Fruit fly (Drosophila melanogaster) whole organism, prepupa: ENCODE results near the gene alpha-Man-Ia.

Experiments used
- CG10631 ChIP-seq: fragments of 200-800 bp; sonication (Bioruptor generic); optimal IDR thresholded peaks from 2 replicates; lab custom pipeline; 2016; ENCODE audit warnings: missing biosample characterization, missing genetic modification characterization
- CG11294 ChIP-seq: fragments of 200-800 bp; sonication (Bioruptor generic); IDR thresholded peaks from 2 replicates; pipeline ENCODE4 v1.3.6; 2022; ENCODE audit warnings: missing biosample characterization, missing genetic modification characterization
- CG11762 ChIP-seq: fragments of 200-800 bp; sonication (Bioruptor generic); optimal IDR thresholded peaks from 3 replicates; lab custom pipeline; 2016; ENCODE audit warnings: missing biosample characterization, missing genetic modification characterization; ENCODE audit not compliant: insufficient read depth
- CG11902 ChIP-seq: fragments of 200-800 bp; sonication (Bioruptor generic); optimal IDR thresholded peaks from 3 replicates; lab custom pipeline; 2016; ENCODE audit warnings: missing biosample characterization, missing genetic modification characterization
- CG15336 ChIP-seq: fragments of 200-800 bp; sonication (Bioruptor generic); IDR thresholded peaks from 2 replicates; pipeline ENCODE4 v1.3.6; 2022; ENCODE audit warnings: missing biosample characterization, missing genetic modification characterization
- CG16779 ChIP-seq: fragments of 200-800 bp; sonication (Bioruptor generic); optimal IDR thresholded peaks from 3 replicates; lab custom pipeline; 2017; ENCODE audit warnings: missing biosample characterization, mild to moderate bottlenecking, missing genetic modification characterization
- CG3032 ChIP-seq: fragments of 200-800 bp; optimal IDR thresholded peaks from 2 replicates; lab custom pipeline; 2019; ENCODE audit warnings: missing biosample characterization, mild to moderate bottlenecking, missing genetic modification characterization, moderate library complexity
- CG32006 ChIP-seq: fragments of 200-800 bp; sonication (Bioruptor generic); optimal IDR thresholded peaks from 3 replicates; lab custom pipeline; 2017; ENCODE audit warnings: missing biosample characterization, mild to moderate bottlenecking, missing genetic modification characterization
- CG3919 ChIP-seq: fragments of 200-800 bp; sonication (Bioruptor generic); optimal IDR thresholded peaks from 3 replicates; lab custom pipeline; 2016; ENCODE audit warnings: missing biosample characterization, missing genetic modification characterization
- CG6276 ChIP-seq: fragments of 200-800 bp; sonication (Bioruptor generic); optimal IDR thresholded peaks from 2 replicates; lab custom pipeline; 2017; ENCODE audit warnings: missing biosample characterization, mild to moderate bottlenecking, missing genetic modification characterization
- CG6792 ChIP-seq: fragments of 200-800 bp; sonication (Bioruptor generic); optimal IDR thresholded peaks from 3 replicates; lab custom pipeline; 2016; ENCODE audit warnings: missing biosample characterization, missing genetic modification characterization
- CG6854 ChIP-seq: fragments of 200-800 bp; sonication (Bioruptor generic); optimal IDR thresholded peaks from 2 replicates; lab custom pipeline; 2017; ENCODE audit warnings: missing biosample characterization, mild to moderate bottlenecking, missing genetic modification characterization
- CG7368 ChIP-seq: fragments of 200-800 bp; sonication (Bioruptor generic); optimal IDR thresholded peaks from 3 replicates; lab custom pipeline; 2016; ENCODE audit warnings: missing biosample characterization, missing genetic modification characterization
- CG8119 ChIP-seq: fragments of 200-800 bp; sonication (Bioruptor generic); IDR thresholded peaks from 3 replicates; pipeline ENCODE4 v1.3.6; 2022; ENCODE audit warnings: missing biosample characterization, missing genetic modification characterization
- CG8319 ChIP-seq: fragments of 200-800 bp; sonication (Bioruptor generic); optimal IDR thresholded peaks from 3 replicates; lab custom pipeline; 2016; ENCODE audit warnings: missing biosample characterization, missing genetic modification characterization
- Eip75B ChIP-seq: fragments of 200-800 bp; sonication (Bioruptor generic); optimal IDR thresholded peaks from 3 replicates; lab custom pipeline; 2016; ENCODE audit warnings: missing biosample characterization, missing genetic modification characterization
- Eip78C ChIP-seq: fragments of 200-800 bp; sonication (Bioruptor generic); peaks from one replicate; lab custom pipeline; 2016; ENCODE audit warnings: missing biosample characterization, missing genetic modification characterization
- Ets21C ChIP-seq: fragments of 200-800 bp; sonication (Bioruptor generic); optimal IDR thresholded peaks from 3 replicates; lab custom pipeline; 2016; ENCODE audit warnings: missing biosample characterization, missing genetic modification characterization
- Ets96B ChIP-seq: fragments of 200-800 bp; optimal IDR thresholded peaks from 2 replicates; lab custom pipeline; 2019; ENCODE audit warnings: missing biosample characterization, mild to moderate bottlenecking, missing genetic modification characterization, moderate library complexity
- Gug ChIP-seq: fragments of 200-800 bp; sonication (Bioruptor generic); IDR thresholded peaks from 2 replicates; pipeline ENCODE4 v1.3.6; 2022; ENCODE audit warnings: missing biosample characterization, missing genetic modification characterization
- Hr38 ChIP-seq: sonication (Bioruptor generic); optimal IDR thresholded peaks from 2 replicates; lab custom pipeline; 2016; ENCODE audit warnings: missing biosample characterization, missing genetic modification characterization
- Hr39 ChIP-seq: fragments of 200-800 bp; sonication (Bioruptor generic); optimal IDR thresholded peaks from 2 replicates; lab custom pipeline; 2016; ENCODE audit warnings: missing biosample characterization, missing genetic modification characterization
- Hr4 ChIP-seq: fragments of 200-800 bp; sonication (Bioruptor generic); optimal IDR thresholded peaks from 3 replicates; lab custom pipeline; 2016; ENCODE audit warnings: missing biosample characterization, missing genetic modification characterization
- Lpt ChIP-seq: fragments of 200-800 bp; sonication (Bioruptor generic); optimal IDR thresholded peaks from 3 replicates; lab custom pipeline; 2016; ENCODE audit warnings: missing biosample characterization, missing genetic modification characterization
- OdsH ChIP-seq: fragments of 200-800 bp; sonication (Bioruptor generic); optimal IDR thresholded peaks from 3 replicates; lab custom pipeline; 2016; ENCODE audit warnings: missing biosample characterization, missing genetic modification characterization
- Smox ChIP-seq: fragments of 200-800 bp; sonication (Bioruptor generic); optimal IDR thresholded peaks from 3 replicates; lab custom pipeline; 2016; ENCODE audit warnings: missing biosample characterization, missing genetic modification characterization
- Sox14 ChIP-seq: fragments of 200-800 bp; sonication (Bioruptor generic); optimal IDR thresholded peaks from 3 replicates; lab custom pipeline; 2016; ENCODE audit warnings: missing biosample characterization, missing genetic modification characterization
- Sox15 ChIP-seq: fragments of 200-800 bp; sonication (Bioruptor generic); optimal IDR thresholded peaks from 3 replicates; lab custom pipeline; 2016; ENCODE audit warnings: missing biosample characterization, missing genetic modification characterization
- achi ChIP-seq: fragments of 200-800 bp; sonication (Bioruptor generic); optimal IDR thresholded peaks from 3 replicates; lab custom pipeline; 2016; ENCODE audit warnings: missing biosample characterization, missing genetic modification characterization
- cyc ChIP-seq: fragments of 200-800 bp; sonication (Bioruptor generic); optimal IDR thresholded peaks from 3 replicates; lab custom pipeline; 2016; ENCODE audit warnings: missing biosample characterization, missing genetic modification characterization
- dac ChIP-seq: fragments of 200-800 bp; sonication (Bioruptor generic); optimal IDR thresholded peaks from 2 replicates; lab custom pipeline; 2017; ENCODE audit warnings: missing biosample characterization, mild to moderate bottlenecking, missing genetic modification characterization
- dsx ChIP-seq: fragments of 200-800 bp; optimal IDR thresholded peaks from 3 replicates; lab custom pipeline; 2019; ENCODE audit warnings: missing biosample characterization, mild to moderate bottlenecking, missing genetic modification characterization, moderate library complexity; ENCODE audit not compliant: poor library complexity, severe bottlenecking
- fd59A ChIP-seq: fragments of 200-800 bp; sonication (Bioruptor generic); optimal IDR thresholded peaks from 2 replicates; lab custom pipeline; 2017; ENCODE audit warnings: missing biosample characterization, mild to moderate bottlenecking, missing genetic modification characterization, missing genetic modification reagents
- fkh ChIP-seq: fragments of 200-800 bp; sonication (Bioruptor generic); optimal IDR thresholded peaks from 3 replicates; lab custom pipeline; 2017; ENCODE audit warnings: missing biosample characterization, mild to moderate bottlenecking, missing genetic modification characterization, moderate library complexity
- lz ChIP-seq: fragments of 200-800 bp; sonication (Bioruptor generic); optimal IDR thresholded peaks from 3 replicates; lab custom pipeline; 2016; ENCODE audit warnings: missing biosample characterization, missing genetic modification characterization
- pdm3 ChIP-seq: fragments of 200-800 bp; sonication (Bioruptor generic); optimal IDR thresholded peaks from 3 replicates; lab custom pipeline; 2016; ENCODE audit warnings: missing biosample characterization, missing genetic modification characterization
- salr ChIP-seq, 2 experiments: fragments of 200-800 bp; sonication (Bioruptor generic); optimal IDR thresholded peaks; 3 replicates each; lab custom pipeline; 2016 to 2018; ENCODE audit warnings: missing biosample characterization in 2 of 2, missing genetic modification characterization in 2 of 2, mild to moderate bottlenecking in 1 of 2
- spab ChIP-seq: fragments of 200-800 bp; sonication (Bioruptor generic); optimal IDR thresholded peaks from 2 replicates; lab custom pipeline; 2017; ENCODE audit warnings: missing biosample characterization, mild to moderate bottlenecking, missing genetic modification characterization, missing genetic modification reagents
- ss ChIP-seq, 2 experiments: fragments of 200-800 bp; sonication (Bioruptor generic); optimal IDR thresholded peaks; 2 replicates in 1 of 2; 3 replicates in 1 of 2; lab custom pipeline; 2017 to 2018; ENCODE audit warnings: mild to moderate bottlenecking in 2 of 2, missing biosample characterization in 2 of 2, missing genetic modification characterization in 2 of 2, moderate library complexity in 1 of 2
- topi ChIP-seq: fragments of 200-800 bp; sonication (Bioruptor generic); optimal IDR thresholded peaks from 3 replicates; lab custom pipeline; 2016; ENCODE audit warnings: missing biosample characterization, missing genetic modification characterization

Gene alpha-Man-Ia

DNA sequence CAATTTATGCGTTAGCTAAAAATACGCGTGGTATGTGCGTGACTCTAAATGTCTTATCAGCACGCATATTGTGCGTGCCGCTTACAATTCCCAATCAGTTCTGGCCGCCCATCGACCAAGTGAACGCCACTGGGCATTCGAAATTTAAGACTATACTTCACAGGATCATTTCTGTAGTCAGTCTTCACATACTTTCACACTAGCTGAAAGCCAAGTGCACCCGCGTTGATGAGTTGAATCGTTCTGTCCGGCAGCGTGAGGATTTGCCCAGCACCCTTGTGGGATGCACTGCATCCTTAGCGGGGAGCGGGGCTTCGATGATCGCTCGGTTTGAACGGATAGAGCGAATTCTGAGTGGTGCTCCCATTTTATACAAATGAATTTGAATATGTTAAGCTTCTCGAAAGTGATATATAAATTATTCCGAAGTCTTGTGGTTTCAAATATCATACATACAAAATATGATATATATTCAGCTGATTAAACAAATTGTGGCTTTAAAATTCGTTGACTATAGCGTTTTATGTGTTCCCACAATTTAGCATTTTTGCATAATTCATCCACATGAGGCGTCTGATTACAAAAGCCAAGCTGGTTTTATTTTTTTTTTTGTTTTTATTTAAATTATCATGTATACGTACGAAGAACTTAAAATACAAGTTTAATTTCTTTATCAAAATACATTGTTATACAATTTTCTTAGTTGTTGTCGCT, 22.4 kb upstream of the alpha-Man-Ia start:
- TF ChIP-seq Eip78C (GFP tag; lab: Kevin White, UChicago) = peak; percentile 35
- TF ChIP-seq CG3032 (tag; lab: Kevin White, UChicago) = no peak

DNA sequence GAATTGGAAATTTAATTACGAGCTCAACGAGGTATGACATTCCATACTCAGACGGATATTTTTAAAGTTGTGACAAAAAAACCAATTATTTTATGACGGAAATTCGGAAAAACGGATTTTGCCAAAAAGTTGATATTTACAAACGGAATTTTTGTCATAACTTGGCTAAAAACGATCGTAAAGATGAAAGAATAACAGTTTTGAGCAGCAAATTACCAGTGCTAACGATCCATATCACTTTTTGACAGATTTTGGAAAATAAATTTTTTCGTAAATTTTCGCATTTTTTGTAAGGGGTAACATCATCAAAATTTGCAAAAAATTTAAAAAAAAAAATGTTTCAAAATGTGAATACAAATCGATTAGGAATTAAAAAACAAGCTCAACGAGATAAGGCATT, 14.7 kb upstream of the alpha-Man-Ia start:
- TF ChIP-seq salr (GFP tag; optimal IDR thresholded peaks at IDR 0.05; lab: Kevin White, UChicago) (no peak), CG8319 (no peak), spab (GFP tag; lab: Kevin White, UChicago) (no peak), CG8119 (GFP tag; lab: Robert Waterston, UW) (no peak), CG3919 (no peak), dsx (GFP tag; lab: Kevin White, UChicago) (no peak), Ets21C (GFP tag; lab: Kevin White, UChicago) (no peak), cyc (no peak), OdsH (no peak), CG6276 (no peak), lz (no peak), fd59A (GFP tag; lab: Kevin White, UChicago) (no peak), Smox (no peak), Eip75B (GFP tag; lab: Kevin White, UChicago) (no peak)
- TF ChIP-seq, all 60 proteins: peak for 0

DNA sequence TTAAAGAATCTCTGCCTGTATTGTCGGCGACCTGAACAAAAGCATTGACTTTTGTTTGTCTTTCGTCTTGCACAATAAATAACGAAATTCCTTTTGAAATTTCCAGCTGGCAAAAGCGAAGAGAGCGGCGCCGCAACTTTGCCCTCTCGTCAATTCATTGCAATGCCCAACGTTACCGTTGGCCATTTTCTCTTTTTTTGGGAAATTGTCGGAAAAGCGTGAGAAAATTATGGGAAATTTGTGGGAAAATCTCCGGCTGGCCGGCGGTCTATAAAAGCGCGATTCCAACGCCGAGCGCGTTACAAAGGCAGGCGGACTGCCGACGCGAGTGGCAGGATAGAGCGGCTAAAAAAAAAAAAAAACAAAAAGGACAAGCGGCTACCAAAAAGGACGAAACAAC, 7.6 kb upstream of the alpha-Man-Ia start, which contains the start of gene CG43740:
Gene CG43740, plus strand, starts transcription at position 301 of the 400 bp plus-strand sequence.
- no peak for TF ChIP-seq CG7368 (GFP tag; lab: Kevin White, UChicago)
- TF ChIP-seq CG10631 = no peak
- TF ChIP-seq, all 60 proteins: peak for 0

DNA sequence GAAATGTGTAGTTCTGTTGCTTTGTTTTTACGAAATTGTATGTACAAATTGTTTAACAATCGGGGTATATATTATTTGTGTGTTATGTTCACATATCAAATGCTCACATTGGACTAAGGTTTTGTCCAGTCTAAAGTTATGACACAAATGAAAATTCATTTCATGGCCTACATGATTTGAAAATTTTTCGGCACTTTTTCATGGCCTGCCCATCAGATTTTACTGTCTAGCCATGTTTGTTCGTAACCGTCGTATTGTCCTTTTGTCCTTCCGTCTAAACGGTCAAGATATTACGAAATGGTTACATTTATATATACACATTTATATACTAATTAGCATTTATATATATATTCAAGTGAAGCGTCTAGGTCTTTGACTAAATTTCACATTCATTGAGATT, 6.0 kb upstream of the alpha-Man-Ia start, which contains the start of gene CG15306:
Gene CG15306, minus strand, starts transcription at position 101 of the 400 bp plus-strand sequence.
- TF ChIP-seq CG6792 (GFP tag; lab: Kevin White, UChicago) (no peak), CG32006 (GFP tag; lab: Kevin White, UChicago) (no peak), CG6854 (GFP tag; lab: Kevin White, UChicago) (no peak), topi (GFP tag; lab: Kevin White, UChicago) (no peak), CG15336 (GFP tag; lab: Robert Waterston, UW) (no peak), achi (no peak), Gug (GFP tag; lab: Robert Waterston, UW) (no peak), Smox (no peak), salr (GFP tag; optimal IDR thresholded peaks at IDR 0.05; lab: Kevin White, UChicago) (no peak), dac (no peak), fkh (no peak), Hr38 (no peak), CG8319 (no peak), Eip78C (GFP tag; lab: Kevin White, UChicago) (no peak)

DNA sequence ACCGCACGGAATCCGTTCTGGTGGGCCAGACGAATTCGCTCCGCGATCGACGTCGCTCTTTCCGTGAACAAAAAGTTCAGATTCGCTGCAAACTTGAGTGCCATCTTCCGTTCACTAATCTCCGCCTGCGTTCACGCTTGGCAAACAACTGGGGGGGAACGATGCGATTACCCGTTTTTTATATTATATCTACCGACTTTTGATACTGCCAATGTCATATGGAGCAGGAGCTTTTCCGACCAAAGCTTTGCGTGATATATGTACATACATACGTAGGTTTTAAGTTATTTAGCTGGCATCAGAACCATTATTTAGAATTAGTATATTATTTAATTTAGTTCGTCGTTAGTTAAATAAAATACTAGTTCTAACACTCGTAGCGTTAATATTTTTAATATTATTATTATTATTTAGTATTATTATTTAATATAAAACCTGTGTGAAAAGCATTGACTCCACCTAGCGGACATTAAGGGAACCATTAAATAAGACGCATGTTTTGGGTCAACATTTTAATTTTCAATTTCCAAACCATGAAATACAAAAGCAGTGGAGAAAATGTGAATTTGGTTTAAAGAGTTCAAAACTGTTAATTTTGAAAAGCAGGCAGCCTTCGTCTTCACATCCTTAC, 4.0 kb upstream of the alpha-Man-Ia start, which contains the start of gene Gip:
Gene Gip, minus strand, starts transcription at position 214 of the 631 bp plus-strand sequence.
- peak; percentile 22 for TF ChIP-seq pdm3 (GFP tag; lab: Kevin White, UChicago)
- TF ChIP-seq Lpt (GFP tag; lab: Kevin White, UChicago) = no peak
- peak; percentile 26 for TF ChIP-seq Eip75B (GFP tag; lab: Kevin White, UChicago)
- TF ChIP-seq CG3032 (tag; lab: Kevin White, UChicago) = no peak
- no peak for TF ChIP-seq cyc
- no peak for TF ChIP-seq dsx (GFP tag; lab: Kevin White, UChicago)
- TF ChIP-seq OdsH = no peak
- no peak for TF ChIP-seq CG11902 (GFP tag; lab: Kevin White, UChicago)
- no peak for TF ChIP-seq CG6792 (GFP tag; lab: Kevin White, UChicago)
- no peak for TF ChIP-seq salr (GFP tag; optimal IDR thresholded peaks at IDR 0.05; lab: Kevin White, UChicago)
- TF ChIP-seq Sox14 (GFP tag; lab: Kevin White, UChicago) = peak; percentile 21
- TF ChIP-seq ss (GFP tag; optimal IDR thresholded peaks at IDR 0.05; lab: Kevin White, UChicago) = peak in 1 of 2 experiments; percentile 48
- no peak for TF ChIP-seq CG10631
- no peak for TF ChIP-seq Gug (GFP tag; lab: Robert Waterston, UW)
- TF ChIP-seq CG11762 (GFP tag; lab: Kevin White, UChicago) = no peak
- no peak for TF ChIP-seq Hr39 (GFP tag; lab: Kevin White, UChicago)
- TF ChIP-seq CG8319 = no peak
- peak; percentile 80 for TF ChIP-seq Eip78C (GFP tag; lab: Kevin White, UChicago)
- TF ChIP-seq CG16779 = peak; percentile 7
- TF ChIP-seq CG11294 (GFP tag; lab: Robert Waterston, UW) = no peak
- no peak for TF ChIP-seq CG32006 (GFP tag; lab: Kevin White, UChicago)
- TF ChIP-seq achi = no peak
- no peak for TF ChIP-seq Sox15 (GFP tag; lab: Kevin White, UChicago)
- TF ChIP-seq spab (GFP tag; lab: Kevin White, UChicago) = no peak
- TF ChIP-seq Hr4 (GFP tag; lab: Kevin White, UChicago) = no peak
- no peak for TF ChIP-seq Ets96B (tag; lab: Kevin White, UChicago)
- TF ChIP-seq dac = no peak
- peak; percentile 47 for TF ChIP-seq CG6854 (GFP tag; lab: Kevin White, UChicago)
